Fruit fly (Drosophila melanogaster) whole organism: ENCODE data around the gene por.
A peak's percentile ranks its signal among the peaks of the same experiment; 100 is the strongest.

Experiments
- CG8478 ChIP-seq: fragments of >200 bp; optimal IDR thresholded peaks from 2 replicates; lab custom pipeline; 2018; ENCODE audit warnings: inconsistent platforms
- Dll ChIP-seq: fragments of >200 bp; optimal IDR thresholded peaks from 2 replicates; lab custom pipeline; 2017
- EcR ChIP-seq, 2 experiments: fragments of >200 bp; optimal IDR thresholded peaks; 2 replicates each; lab custom pipeline; 2017; ENCODE audit warnings: missing biosample characterization in 2 of 2, missing genetic modification characterization in 2 of 2, missing genetic modification reagents in 2 of 2
- pan ChIP-seq: fragments of >200 bp; optimal IDR thresholded peaks from 2 replicates; lab custom pipeline; 2017
- psq ChIP-seq: fragments of >200 bp; optimal IDR thresholded peaks from 2 replicates; lab custom pipeline; 2017
- usp ChIP-seq: fragments of >200 bp; optimal IDR thresholded peaks from 2 replicates; lab custom pipeline; 2017; ENCODE audit warnings: missing biosample characterization, missing genetic modification characterization, mixed read lengths

Gene por

DNA sequence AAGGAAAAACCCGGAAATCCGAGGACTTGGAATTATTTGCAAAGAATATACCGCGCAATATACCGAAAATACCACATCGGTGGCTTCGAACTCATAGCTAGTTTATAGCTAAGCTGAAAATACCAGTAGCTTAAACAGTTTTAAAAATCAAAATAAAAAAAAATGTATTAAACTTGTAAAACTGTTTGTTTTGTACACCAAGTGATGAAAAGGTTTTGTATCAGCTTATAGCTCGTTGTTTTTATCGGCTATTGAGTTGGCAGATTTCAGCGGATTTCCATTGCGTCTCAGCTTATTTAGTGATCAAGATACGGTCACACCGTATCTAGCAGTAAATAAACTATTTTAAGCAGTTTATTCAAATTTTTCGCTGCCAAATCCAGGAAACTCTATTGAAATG is at the start of gene por, which contains the start of gene CG6179:
por (minus strand) TSS at position 64 of the 400 bp plus-strand sequence.
CG6179 (plus strand) TSS at position 292 of the 400 bp plus-strand sequence.
- TF ChIP-seq CG8478 (lab: Kevin White, UChicago) (no peak), psq (lab: Kevin White, UChicago) (no peak), pan (lab: Kevin White, UChicago) (no peak), EcR (GFP tag; optimal IDR thresholded peaks at IDR 0.05; lab: Kevin White, UChicago) (no peak), usp (GFP tag; lab: Kevin White, UChicago) (no peak), Dll (lab: Kevin White, UChicago) (no peak)

DNA sequence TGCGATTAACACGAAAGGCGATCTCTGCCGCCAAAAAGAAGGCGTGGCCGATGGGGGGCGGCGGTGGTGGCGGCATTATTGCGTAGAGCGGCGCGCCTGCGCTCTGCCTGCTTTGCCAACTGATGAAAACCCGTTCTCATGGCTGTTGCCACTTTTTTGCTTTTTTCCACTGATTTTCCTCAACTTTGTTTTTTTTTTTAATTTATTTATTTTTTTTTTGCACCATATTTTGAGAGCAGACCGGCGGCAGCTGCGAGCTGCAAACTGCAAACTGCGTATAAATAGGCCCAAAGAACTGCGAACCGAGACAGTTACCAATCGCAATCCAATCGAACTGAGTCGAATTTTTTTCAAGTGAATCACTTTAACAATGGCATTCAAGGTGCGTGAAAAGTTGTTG is 42.5 kb upstream of the por start, which contains the start of gene CG42323:
CG42323 (plus strand) TSS at position 302 of the 400 bp plus-strand sequence.
- no peak for TF ChIP-seq Dll (lab: Kevin White, UChicago)
- no peak for TF ChIP-seq pan (lab: Kevin White, UChicago)
- no peak for TF ChIP-seq psq (lab: Kevin White, UChicago)
- no peak for TF ChIP-seq EcR (GFP tag; optimal IDR thresholded peaks at IDR 0.05; lab: Kevin White, UChicago)
- no peak for TF ChIP-seq CG8478 (lab: Kevin White, UChicago)
- no peak for TF ChIP-seq usp (GFP tag; lab: Kevin White, UChicago)

DNA sequence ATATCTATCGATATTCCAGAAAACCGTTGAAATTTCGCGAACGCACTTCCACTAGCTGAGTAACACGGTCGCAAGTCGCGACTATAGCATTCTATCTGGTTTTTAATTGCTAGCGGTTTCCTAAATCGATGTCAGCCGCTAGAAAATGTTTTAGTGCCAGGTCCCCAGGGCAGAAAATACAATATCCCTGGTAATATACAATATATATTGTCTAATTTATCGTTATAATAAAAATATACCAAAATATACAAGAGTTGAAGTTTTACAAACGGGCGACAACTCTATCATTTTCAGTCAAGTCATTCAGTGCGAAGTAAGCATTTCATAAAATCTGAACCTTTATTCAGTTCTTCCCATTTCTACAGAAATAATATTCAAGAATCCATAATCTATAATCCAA is 35.5 kb upstream of the por start, which contains the start of gene CG15056:
CG15056 (plus strand) TSS at position 301 of the 400 bp plus-strand sequence.
- TF ChIP-seq CG8478 (lab: Kevin White, UChicago), result no peak
- TF ChIP-seq Dll (lab: Kevin White, UChicago), result no peak
- no peak for TF ChIP-seq EcR (GFP tag; optimal IDR thresholded peaks at IDR 0.05; lab: Kevin White, UChicago)
- no peak for TF ChIP-seq pan (lab: Kevin White, UChicago)
- no peak for TF ChIP-seq psq (lab: Kevin White, UChicago)
- no peak for TF ChIP-seq usp (GFP tag; lab: Kevin White, UChicago)

DNA sequence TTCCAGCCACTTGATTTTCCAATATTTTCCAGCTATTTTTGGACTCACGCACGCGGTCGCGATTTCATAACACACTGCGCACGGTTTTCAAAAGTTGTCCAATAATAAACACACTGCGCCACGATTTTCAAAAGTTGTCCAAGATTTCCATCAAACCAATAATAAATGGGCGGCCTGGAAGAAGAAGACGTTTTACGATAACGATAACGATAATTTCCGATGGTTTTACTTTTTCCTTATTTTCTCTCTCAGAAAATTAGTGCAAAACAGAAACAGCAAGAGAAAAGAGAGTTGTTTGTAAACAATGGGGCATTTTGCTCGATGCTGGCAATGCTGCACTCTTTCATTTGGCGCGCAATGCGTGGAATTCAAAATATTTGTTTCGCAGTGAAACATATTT is 30.3 kb upstream of the por start, which contains the start of gene Nt5b:
Nt5b (minus strand) TSS at position 207 of the 400 bp plus-strand sequence.
- TF ChIP-seq usp (GFP tag; lab: Kevin White, UChicago) (no peak), pan (lab: Kevin White, UChicago) (no peak), Dll (lab: Kevin White, UChicago) (no peak), EcR (GFP tag; optimal IDR thresholded peaks at IDR 0.05; lab: Kevin White, UChicago) (no peak), CG8478 (lab: Kevin White, UChicago) (no peak), psq (lab: Kevin White, UChicago) (no peak)

DNA sequence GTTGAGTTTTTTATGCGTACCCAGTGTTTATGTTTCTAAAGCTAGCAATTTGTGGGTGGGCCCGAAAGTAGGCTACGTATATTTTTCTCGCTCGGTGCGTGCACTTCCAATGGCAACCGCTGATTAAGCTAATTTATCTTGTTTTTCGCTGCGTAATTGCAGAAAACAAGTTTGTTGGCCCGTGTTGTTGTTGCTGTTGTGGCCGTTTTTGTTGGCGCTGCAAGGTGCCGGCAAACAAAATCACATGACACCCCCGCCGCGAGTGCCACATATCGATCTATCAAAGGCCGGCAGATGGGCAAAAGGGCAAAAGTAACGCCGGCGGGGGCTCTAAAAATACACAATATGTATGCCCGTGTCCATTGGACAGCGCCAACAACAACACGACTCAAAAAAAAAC is 29.8 kb upstream of the por start:
- TF ChIP-seq CG8478 (lab: Kevin White, UChicago) (no peak), Dll (lab: Kevin White, UChicago) (peak; percentile 16)

DNA sequence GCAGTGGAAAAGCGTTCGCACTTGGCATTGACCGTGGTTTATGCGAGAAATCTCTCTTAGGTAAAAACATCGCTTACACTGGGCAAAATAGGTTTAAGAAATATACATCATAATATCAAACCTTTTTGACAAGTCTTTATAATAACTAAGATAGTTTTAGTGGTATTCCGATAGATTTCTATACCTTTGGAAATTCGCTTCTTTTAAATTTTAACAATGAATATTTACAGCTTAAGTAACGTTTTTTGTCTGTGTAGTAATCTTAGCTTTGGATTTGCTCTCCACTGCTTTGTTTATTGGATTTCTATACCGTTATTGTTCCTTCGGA is 27.7 kb upstream of the por start:
- TF ChIP-seq Dll (lab: Kevin White, UChicago) (no peak), pan (lab: Kevin White, UChicago) (no peak), CG8478 (lab: Kevin White, UChicago) (no peak), EcR (GFP tag; optimal IDR thresholded peaks at IDR 0.05; lab: Kevin White, UChicago) (no peak), psq (lab: Kevin White, UChicago) (no peak), usp (GFP tag; lab: Kevin White, UChicago) (no peak)

DNA sequence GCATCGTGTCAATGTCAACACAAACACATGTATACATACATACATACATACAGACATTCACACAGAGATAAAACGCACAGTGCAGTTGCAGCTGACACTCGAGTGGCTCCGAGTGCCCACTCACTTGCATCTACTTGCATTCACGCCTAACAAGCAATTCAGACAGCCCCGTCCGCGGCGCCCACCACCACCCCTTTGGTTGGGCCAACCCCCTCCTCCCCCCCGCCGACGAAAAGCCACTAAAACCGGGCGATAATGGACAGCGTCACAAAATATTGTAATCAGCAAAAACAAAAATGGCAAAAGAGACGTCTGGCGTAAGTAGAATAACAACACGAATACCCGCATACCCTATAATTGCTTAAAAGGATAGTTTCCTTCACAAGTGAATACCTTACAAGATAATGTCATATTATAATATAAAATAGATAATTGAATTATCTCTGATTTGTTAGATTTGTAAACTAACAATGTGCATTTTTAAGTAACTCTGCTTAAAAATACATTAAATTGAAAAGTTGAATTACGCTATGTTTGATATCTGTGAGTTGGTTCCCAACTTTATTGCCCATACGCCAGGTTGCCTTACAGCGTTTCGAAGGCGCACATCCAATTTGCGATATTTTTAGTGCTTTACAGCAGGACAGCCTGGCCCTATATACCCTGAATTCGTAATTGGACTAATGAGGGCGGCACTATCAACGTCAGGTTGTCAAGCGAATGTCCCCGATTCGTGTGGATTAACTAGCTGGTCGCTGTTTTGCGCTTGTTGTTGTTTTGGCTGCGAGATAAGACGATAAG is 27.1 kb upstream of the por start:
- TF ChIP-seq usp (GFP tag; lab: Kevin White, UChicago), result no peak
- no peak for TF ChIP-seq Dll (lab: Kevin White, UChicago)
- no peak for TF ChIP-seq CG8478 (lab: Kevin White, UChicago)
- no peak for TF ChIP-seq EcR (GFP tag; optimal IDR thresholded peaks at IDR 0.05; lab: Kevin White, UChicago)
- no peak for TF ChIP-seq pan (lab: Kevin White, UChicago)
- TF ChIP-seq psq (lab: Kevin White, UChicago), result no peak

DNA sequence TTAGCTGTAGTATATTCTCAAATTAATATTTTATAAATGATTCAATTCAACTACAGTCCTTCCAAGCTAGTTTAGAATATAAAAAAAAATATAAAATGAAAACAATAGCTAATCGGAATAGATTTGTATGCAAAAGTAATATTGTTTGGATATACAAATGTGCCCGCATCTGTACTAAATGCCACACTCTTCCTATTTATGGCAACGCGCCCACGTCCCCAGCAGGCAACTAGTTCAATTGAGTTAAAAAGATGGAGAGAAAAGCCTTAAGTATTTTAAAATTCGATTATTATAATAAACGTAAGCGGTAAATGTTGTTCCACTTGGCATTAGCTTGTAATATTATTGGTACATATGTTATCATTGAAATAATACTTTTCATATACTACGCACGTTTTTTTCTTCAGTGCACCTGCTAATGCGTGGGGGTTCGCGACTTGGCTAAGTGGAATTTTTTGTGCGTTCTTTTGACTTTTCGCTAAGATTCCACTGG is 26.0 kb upstream of the por start:
- TF ChIP-seq EcR (GFP tag; optimal IDR thresholded peaks at IDR 0.05; lab: Kevin White, UChicago), result no peak
- no peak for TF ChIP-seq usp (GFP tag; lab: Kevin White, UChicago)
- no peak for TF ChIP-seq CG8478 (lab: Kevin White, UChicago)
- no peak for TF ChIP-seq Dll (lab: Kevin White, UChicago)
- no peak for TF ChIP-seq pan (lab: Kevin White, UChicago)
- TF ChIP-seq psq (lab: Kevin White, UChicago), result no peak

DNA sequence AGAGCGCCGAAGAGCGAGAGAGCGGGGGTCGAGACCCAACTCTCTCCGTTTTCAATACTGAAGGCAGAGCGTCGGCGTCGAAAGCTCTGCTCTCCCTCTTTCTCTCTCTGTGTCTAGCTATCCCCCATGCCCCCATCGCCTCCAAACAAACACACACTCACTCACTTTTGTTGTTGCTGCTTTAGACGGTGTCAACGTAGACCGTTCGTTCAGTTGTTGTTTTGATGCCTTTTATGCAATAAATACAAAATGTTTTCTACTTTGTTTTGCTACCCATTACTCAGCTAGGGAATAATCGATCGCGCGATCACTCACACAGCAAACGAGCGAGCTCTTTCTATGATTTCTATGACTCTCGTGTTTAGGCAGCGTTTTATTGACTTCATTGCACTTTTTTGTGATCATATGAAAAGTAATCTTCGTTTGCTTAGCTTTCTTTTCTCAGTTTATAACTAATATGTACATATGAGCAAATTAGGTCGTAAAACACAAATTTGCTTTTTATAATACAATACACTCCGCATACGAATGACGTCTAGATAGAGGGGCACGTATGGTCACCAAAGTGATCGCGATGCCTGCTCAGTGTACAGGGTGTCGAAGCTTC is 25.1 kb upstream of the por start:
- TF ChIP-seq EcR (GFP tag; optimal IDR thresholded peaks at IDR 0.05; lab: Kevin White, UChicago) (no peak), Dll (lab: Kevin White, UChicago) (peak; percentile 95), CG8478 (lab: Kevin White, UChicago) (no peak), psq (lab: Kevin White, UChicago) (no peak), usp (GFP tag; lab: Kevin White, UChicago) (no peak), pan (lab: Kevin White, UChicago) (peak; percentile 82)

DNA sequence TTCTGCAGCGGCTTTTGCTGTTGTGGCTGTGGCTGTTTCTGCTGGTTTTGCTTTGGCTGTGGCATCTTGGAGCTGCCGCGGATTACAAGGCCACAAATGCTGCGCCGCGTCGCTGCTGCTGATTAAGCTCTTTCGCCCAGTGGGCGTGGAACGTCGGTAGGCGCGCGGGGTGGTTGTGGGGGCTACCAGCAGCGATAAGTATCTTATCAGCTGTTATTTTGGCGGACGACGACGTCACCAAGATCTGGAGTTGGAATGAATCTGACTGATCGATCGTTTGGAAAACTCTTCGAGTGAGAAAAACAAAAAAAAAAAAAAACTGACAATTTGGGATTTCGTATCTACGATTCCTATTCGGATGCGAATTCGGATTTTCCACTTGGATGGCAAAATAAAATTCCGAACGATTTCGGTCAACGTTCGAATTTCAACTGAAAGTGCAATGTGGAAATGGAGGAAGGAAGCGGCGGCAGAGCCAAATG is 24.5 kb upstream of the por start:
- TF ChIP-seq pan (lab: Kevin White, UChicago) (no peak), CG8478 (lab: Kevin White, UChicago) (no peak), Dll (lab: Kevin White, UChicago) (no peak), usp (GFP tag; lab: Kevin White, UChicago) (no peak), psq (lab: Kevin White, UChicago) (no peak), EcR (GFP tag; optimal IDR thresholded peaks at IDR 0.05; lab: Kevin White, UChicago) (no peak)

DNA sequence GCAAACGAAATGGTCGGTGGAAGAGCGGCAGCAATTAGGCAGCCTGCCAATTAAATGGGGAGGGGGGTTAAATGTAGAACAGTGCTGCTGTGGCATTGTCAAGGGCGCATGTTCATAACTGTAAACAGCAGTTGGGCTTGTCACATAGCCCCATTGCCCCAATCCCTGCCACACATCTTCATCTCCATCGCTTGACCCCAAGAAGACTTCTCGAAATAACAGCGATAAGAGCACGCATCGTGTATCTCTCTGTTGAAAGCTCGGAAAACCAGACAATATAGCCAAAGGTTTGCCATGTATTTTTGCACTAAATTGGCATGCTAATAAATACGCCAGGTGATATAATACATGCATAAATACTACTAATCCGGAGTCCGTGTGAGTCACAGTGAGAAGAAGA is 22.9 kb upstream of the por start:
- no peak for TF ChIP-seq usp (GFP tag; lab: Kevin White, UChicago)
